Fruit fly (Drosophila melanogaster) Kc167 (cell line): ENCODE data around the gene CG43354.

Source experiments
- h ChIP-seq: fragments of >200 bp; optimal IDR thresholded peaks from 3 replicates; lab custom pipeline; 2018; ENCODE audit warnings: missing external identifiers
- insv ChIP-seq: fragments of >200 bp; optimal IDR thresholded peaks from 3 replicates; lab custom pipeline; 2018; ENCODE audit warnings: missing external identifiers
- psq ChIP-seq: fragments of >200 bp; optimal IDR thresholded peaks from 2 replicates; lab custom pipeline; 2017; ENCODE audit warnings: missing external identifiers

DNA sequence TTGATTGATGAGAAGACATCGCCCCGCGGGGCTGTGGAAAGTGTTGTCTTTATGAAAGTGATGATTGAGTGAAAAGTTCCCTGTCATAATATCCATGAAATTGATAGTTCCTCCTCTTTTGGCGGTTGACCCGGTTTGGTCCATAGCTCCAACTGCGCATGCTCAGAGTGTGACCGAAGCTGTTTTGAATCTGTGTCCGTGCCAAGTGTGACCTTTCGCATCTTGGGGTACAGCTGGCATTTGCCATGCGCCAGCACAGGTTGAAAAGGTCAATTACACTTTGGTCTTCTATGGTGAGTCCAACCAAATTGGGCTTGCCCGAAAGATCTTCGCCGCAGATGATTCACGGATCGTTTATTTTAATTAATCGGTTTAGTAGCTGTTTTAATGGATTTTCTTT lies 11.7 kb upstream of the CG43354 start:
- TF ChIP-seq h (no peak), psq (lab: Kevin White, UChicago) (no peak), insv (no peak)
